Fruit fly (Drosophila melanogaster): ENCODE data around the gene CG15892.

DNA sequence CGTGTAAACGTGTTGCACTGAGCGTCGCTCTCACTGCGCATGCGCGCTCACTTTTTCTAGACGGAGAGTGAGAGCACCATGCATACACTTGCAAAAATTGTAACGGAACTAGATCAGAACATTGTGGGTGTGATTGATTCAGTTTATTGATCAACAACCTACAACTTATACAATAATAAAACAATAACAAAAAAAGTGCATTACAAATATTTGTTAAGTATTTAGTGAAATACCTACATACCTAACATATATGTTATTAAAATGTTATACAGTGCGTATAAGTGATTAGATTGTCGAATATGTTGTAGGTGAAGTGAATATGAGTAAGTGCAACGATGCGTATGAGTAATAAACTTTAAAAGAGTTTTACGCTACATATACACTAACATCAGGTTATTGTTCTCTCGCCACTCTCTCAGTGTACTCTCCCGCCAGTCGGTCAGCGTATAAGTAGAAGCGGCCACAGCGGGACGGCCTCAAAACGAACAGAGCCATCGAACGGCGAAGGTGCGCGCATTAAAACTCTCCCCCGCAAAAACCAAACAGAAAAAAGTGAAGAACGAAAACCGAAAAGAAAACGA is 36.3 kb upstream of the CG15892 start, which contains the start of gene CG42240:
- TF ChIP-seq h (optimal IDR thresholded peaks at IDR 0.05): no peak
- no peak for TF ChIP-seq insv (optimal IDR thresholded peaks at IDR 0.05)
- no peak for TF ChIP-seq psq (optimal IDR thresholded peaks at IDR 0.05)
- TF ChIP-seq ttk (optimal IDR thresholded peaks at IDR 0.05): no peak
- TF ChIP-seq Sin3A (optimal IDR thresholded peaks at IDR 0.05): no peak
